Fruit fly (Drosophila melanogaster): ENCODE data around the gene CG11756.

dm6 chrX:11390625-11391363 lies 42.9 kb downstream of the CG11756 start:
- TF ChIP-seq CG1529 (GFP tag; optimal IDR thresholded peaks at IDR 0.05) (peak; percentile 41), CG6854 (GFP tag; optimal IDR thresholded peaks at IDR 0.05) (peak; percentile 35), peb (GFP tag; IDR thresholded peaks at IDR 0.05) (peak; percentile 63), pfk (GFP tag; optimal IDR thresholded peaks at IDR 0.05) (no peak), CG4707 (GFP tag; optimal IDR thresholded peaks at IDR 0.05) (peak; percentile 42)
